Fruit fly (Drosophila melanogaster) whole organism, wandering third instar larva: ENCODE results near the gene Tsp2A.

Experiments used
- Abd-B ChIP-seq: fragments of >200 bp; optimal IDR thresholded peaks from 2 replicates; lab custom pipeline; 2017; ENCODE audit warnings: missing biosample characterization, missing genetic modification characterization
- CG32264 ChIP-seq: fragments of 200-800 bp; sonication (Bioruptor generic); optimal IDR thresholded peaks from 2 replicates; lab custom pipeline; 2016; ENCODE audit warnings: missing biosample characterization, missing genetic modification characterization
- CG9705 ChIP-seq: fragments of 200-800 bp; sonication (Bioruptor generic); optimal IDR thresholded peaks from 2 replicates; lab custom pipeline; 2018; ENCODE audit warnings: missing biosample characterization, mild to moderate bottlenecking, missing genetic modification characterization
- CrebA ChIP-seq: fragments of 200-800 bp; sonication (Bioruptor generic); optimal IDR thresholded peaks from 2 replicates; lab custom pipeline; 2016; ENCODE audit warnings: missing biosample characterization, mild to moderate bottlenecking, missing genetic modification characterization, borderline replicate concordance
- Dfd ChIP-seq: fragments of >200 bp; optimal IDR thresholded peaks from 2 replicates; lab custom pipeline; 2017; ENCODE audit warnings: missing biosample characterization, missing genetic modification characterization
- Dif ChIP-seq: fragments of 200-275, 200-300 bp; sonication (Bioruptor generic); optimal IDR thresholded peaks from 2 replicates; lab custom pipeline; 2018; ENCODE audit warnings: missing biosample characterization, missing genetic modification characterization; ENCODE audit not compliant: partially characterized antibody
- GATAd ChIP-seq: sonication (Bioruptor generic); optimal IDR thresholded peaks from 2 replicates; lab custom pipeline; 2016; ENCODE audit warnings: missing biosample characterization, missing genetic modification characterization
- HLH106 ChIP-seq: fragments of 200-800 bp; optimal IDR thresholded peaks from 3 replicates; lab custom pipeline; 2019; ENCODE audit warnings: missing biosample characterization, mild to moderate bottlenecking, missing genetic modification characterization, moderate library complexity
- Hnf4 ChIP-seq: fragments of 200-800 bp; sonication (Bioruptor generic); optimal IDR thresholded peaks from 2 replicates; lab custom pipeline; 2016; ENCODE audit warnings: missing biosample characterization, mild to moderate bottlenecking, missing genetic modification characterization
- Hr78 ChIP-seq: fragments of >200 bp; optimal IDR thresholded peaks from 2 replicates; lab custom pipeline; 2017; ENCODE audit warnings: missing biosample characterization, missing genetic modification characterization
- Hr83 ChIP-seq: fragments of 200-300 bp; sonication (Bioruptor generic); optimal IDR thresholded peaks from 2 replicates; lab custom pipeline; 2016; ENCODE audit warnings: missing biosample characterization, mild to moderate bottlenecking, missing genetic modification characterization, moderate library complexity; ENCODE audit not compliant: poor library complexity, severe bottlenecking
- Jra ChIP-seq: sonication (Bioruptor generic); optimal IDR thresholded peaks from 2 replicates; lab custom pipeline; 2016; ENCODE audit warnings: missing biosample characterization, missing genetic modification characterization
- Mio ChIP-seq: sonication (Bioruptor generic); optimal IDR thresholded peaks from 2 replicates; lab custom pipeline; 2016; ENCODE audit warnings: missing biosample characterization, missing genetic modification characterization
- Myc ChIP-seq: fragments of >200 bp; optimal IDR thresholded peaks from 2 replicates; lab custom pipeline; 2017
- N ChIP-seq: fragments of >200 bp; optimal IDR thresholded peaks from 2 replicates; lab custom pipeline; 2018; ENCODE audit warnings: missing biosample characterization, missing external identifiers, missing genetic modification characterization
- OdsH ChIP-seq: fragments of 200-800 bp; sonication (Bioruptor generic); optimal IDR thresholded peaks from 2 replicates; lab custom pipeline; 2016; ENCODE audit warnings: missing biosample characterization, mild to moderate bottlenecking, missing genetic modification characterization
- Rel ChIP-seq, 2 experiments: fragments of 200-800 bp; sonication (Bioruptor generic) in 1 of 2; optimal IDR thresholded peaks; 2 replicates in 1 of 2; 3 replicates in 1 of 2; lab custom pipeline; 2016 to 2019; ENCODE audit warnings: mild to moderate bottlenecking in 2 of 2, missing biosample characterization in 2 of 2, missing genetic modification characterization in 2 of 2, moderate library complexity in 1 of 2
- Sp1 ChIP-seq: fragments of 200-800 bp; sonication (Bioruptor generic); optimal IDR thresholded peaks from 3 replicates; lab custom pipeline; 2019; ENCODE audit warnings: missing biosample characterization, mild to moderate bottlenecking, missing genetic modification characterization, moderate library complexity
- Vsx2 ChIP-seq: fragments of 200-300, 225-300 bp; sonication (Bioruptor generic); optimal IDR thresholded peaks from 2 replicates; lab custom pipeline; 2018; ENCODE audit warnings: missing biosample characterization, missing genetic modification characterization; ENCODE audit not compliant: partially characterized antibody
- br ChIP-seq: fragments of 200-800 bp; sonication (Bioruptor generic); optimal IDR thresholded peaks from 2 replicates; lab custom pipeline; 2016; ENCODE audit warnings: missing biosample characterization, missing genetic modification characterization
- brk ChIP-seq: fragments of 200-800 bp; sonication (Bioruptor generic); optimal IDR thresholded peaks from 2 replicates; lab custom pipeline; 2016; ENCODE audit warnings: missing biosample characterization, mild to moderate bottlenecking, missing genetic modification characterization
- dl ChIP-seq, 2 experiments: fragments of 175-275, 200-275 bp in 1 of 2; fragments of 200-275 bp in 1 of 2; sonication (Bioruptor generic); optimal IDR thresholded peaks; lab custom pipeline; 2018; ENCODE audit warnings: mild to moderate bottlenecking in 2 of 2, missing biosample characterization in 2 of 2, missing genetic modification characterization in 2 of 2, moderate library complexity in 2 of 2; ENCODE audit not compliant: partially characterized antibody in 2 of 2, insufficient read depth in 1 of 2
- dmrt93B ChIP-seq: fragments of 200-800 bp; sonication (Bioruptor generic); optimal IDR thresholded peaks from 2 replicates; lab custom pipeline; 2018; ENCODE audit warnings: missing biosample characterization, mild to moderate bottlenecking, missing genetic modification characterization
- dsf ChIP-seq: sonication (Bioruptor generic); optimal IDR thresholded peaks from 2 replicates; lab custom pipeline; 2016; ENCODE audit warnings: missing biosample characterization, missing genetic modification characterization, borderline replicate concordance
- ey ChIP-seq: fragments of 200-800 bp; sonication (Bioruptor generic); optimal IDR thresholded peaks from 2 replicates; lab custom pipeline; 2016; ENCODE audit warnings: missing biosample characterization, missing genetic modification characterization
- foxo ChIP-seq, 2 experiments: fragments of 200-800 bp; sonication (Bioruptor generic); optimal IDR thresholded peaks; 2 replicates in 1 of 2; 3 replicates in 1 of 2; lab custom pipeline; 2016 to 2017; ENCODE audit warnings: missing biosample characterization in 2 of 2, missing genetic modification characterization in 2 of 2
- fru ChIP-seq: fragments of 200-800 bp; sonication (Bioruptor generic); optimal IDR thresholded peaks from 3 replicates; lab custom pipeline; 2016; ENCODE audit warnings: missing biosample characterization, mild to moderate bottlenecking, missing genetic modification characterization
- h ChIP-seq: fragments of 200-800 bp; sonication (Bioruptor generic); optimal IDR thresholded peaks from 3 replicates; lab custom pipeline; 2016; ENCODE audit warnings: missing biosample characterization, mild to moderate bottlenecking, missing genetic modification characterization
- jim ChIP-seq: fragments of 175-275, 200-325 bp; sonication (Bioruptor generic); optimal IDR thresholded peaks from 2 replicates; lab custom pipeline; 2016; ENCODE audit warnings: missing biosample characterization, mild to moderate bottlenecking, missing genetic modification characterization
- lola ChIP-seq: fragments of >200 bp; optimal IDR thresholded peaks from 2 replicates; lab custom pipeline; 2017; ENCODE audit warnings: missing biosample characterization, missing genetic modification characterization
- pan ChIP-seq: fragments of >200 bp; optimal IDR thresholded peaks from 2 replicates; lab custom pipeline; 2017
- psq ChIP-seq: fragments of 200-800 bp; sonication (Bioruptor generic); optimal IDR thresholded peaks from 3 replicates; lab custom pipeline; 2017; ENCODE audit warnings: missing biosample characterization, mild to moderate bottlenecking, missing genetic modification characterization, moderate library complexity
- rgr ChIP-seq: fragments of 200-800 bp; sonication (Bioruptor generic); optimal IDR thresholded peaks from 3 replicates; lab custom pipeline; 2016; ENCODE audit warnings: missing biosample characterization, mild to moderate bottlenecking, missing genetic modification characterization
- sage ChIP-seq: fragments of 200-800 bp; sonication (Bioruptor generic); optimal IDR thresholded peaks from 2 replicates; lab custom pipeline; 2016; ENCODE audit warnings: missing biosample characterization, mild to moderate bottlenecking, missing genetic modification characterization
- sv ChIP-seq: fragments of 200-800 bp; sonication (Bioruptor generic); optimal IDR thresholded peaks from 3 replicates; lab custom pipeline; 2016; ENCODE audit warnings: missing biosample characterization, missing genetic modification characterization
- tai ChIP-seq: sonication (Bioruptor generic); optimal IDR thresholded peaks from 2 replicates; lab custom pipeline; 2016; ENCODE audit warnings: missing biosample characterization, missing genetic modification characterization
- usp ChIP-seq: fragments of >200 bp; optimal IDR thresholded peaks from 2 replicates; lab custom pipeline; 2017; ENCODE audit warnings: missing biosample characterization, missing genetic modification characterization
- woc ChIP-seq: sonication (Bioruptor generic); optimal IDR thresholded peaks from 2 replicates; lab custom pipeline; 2016; ENCODE audit warnings: missing biosample characterization, mild to moderate bottlenecking, missing genetic modification characterization

The Tsp2A gene

dm6 chrX:1311218-1311617 lies 35.1 kb upstream of the Tsp2A start:
- TF ChIP-seq Hr78 (no peak), CrebA (GFP tag; lab: Kevin White, UChicago) (no peak), Jra (GFP tag; lab: Kevin White, UChicago) (no peak), br (no peak)
- TF ChIP-seq, all 38 proteins: peak for 0

- TF ChIP-seq pan (lab: Kevin White, UChicago) (no peak), psq (GFP tag; lab: Kevin White, UChicago) (no peak), usp (GFP tag; lab: Kevin White, UChicago) (no peak), Hr83 (GFP tag; lab: Kevin White, UChicago) (no peak), Hnf4 (no peak), brk (GFP tag; lab: Kevin White, UChicago) (no peak), woc (GFP tag; lab: Kevin White, UChicago) (no peak), dsf (no peak), sage (GFP tag; lab: Kevin White, UChicago) (no peak), Jra (GFP tag; lab: Kevin White, UChicago) (no peak), sv (GFP tag; lab: Kevin White, UChicago) (no peak), fru (GFP tag; lab: Kevin White, UChicago) (no peak), dl (GFP tag; optimal IDR thresholded peaks at IDR 0.05; lab: Kevin White, UChicago; ENCODE audit: insufficient read depth in 1 of 2, partially characterized antibody in 2 of 2) (no peak), Rel (GFP tag; optimal IDR thresholded peaks at IDR 0.05; lab: Kevin White, UChicago) (no peak), Rel (tag; optimal IDR thresholded peaks at IDR 0.05; lab: Kevin White, UChicago) (no peak), jim (GFP tag; lab: Kevin White, UChicago) (no peak), br (no peak), h (GFP tag; lab: Kevin White, UChicago) (no peak), ey (GFP tag; lab: Kevin White, UChicago) (no peak), Mio (GFP tag; lab: Kevin White, UChicago) (no peak), HLH106 (tag; lab: Kevin White, UChicago) (no peak)
Observed at dm6 chrX:1312510-1312909, 33.8 kb upstream of the Tsp2A start.

dm6 chrX:1320144-1320981 lies 26.0 kb upstream of the Tsp2A start:
- no peak for TF ChIP-seq Mio (GFP tag; lab: Kevin White, UChicago)
- peak; percentile 70 for TF ChIP-seq HLH106 (tag; lab: Kevin White, UChicago)
- peak; percentile 58 for TF ChIP-seq Sp1
- TF ChIP-seq Myc: no peak
- no peak for TF ChIP-seq sage (GFP tag; lab: Kevin White, UChicago)
- TF ChIP-seq Jra (GFP tag; lab: Kevin White, UChicago): no peak
- TF ChIP-seq fru (GFP tag; lab: Kevin White, UChicago): peak; percentile 74
- peak; percentile 32 for TF ChIP-seq CG9705 (GFP tag; lab: Kevin White, UChicago)
- TF ChIP-seq pan (lab: Kevin White, UChicago): no peak
- TF ChIP-seq lola (GFP tag; lab: Kevin White, UChicago): no peak
- TF ChIP-seq sv (GFP tag; lab: Kevin White, UChicago): no peak
- peak; percentile 60 for TF ChIP-seq psq (GFP tag; lab: Kevin White, UChicago)
- TF ChIP-seq CG32264 (GFP tag; lab: Kevin White, UChicago): no peak
- peak; percentile 67 for TF ChIP-seq OdsH
- peak; percentile 90 for TF ChIP-seq Vsx2
- no peak for TF ChIP-seq dsf
- TF ChIP-seq Hnf4: no peak
- TF ChIP-seq rgr (GFP tag; lab: Kevin White, UChicago): peak; percentile 50
- TF ChIP-seq Dif (GFP tag; lab: Kevin White, UChicago): peak; percentile 25
- TF ChIP-seq dmrt93B (GFP tag; lab: Kevin White, UChicago): peak; percentile 50
- no peak for TF ChIP-seq dl (GFP tag; optimal IDR thresholded peaks at IDR 0.05; lab: Kevin White, UChicago; ENCODE audit: insufficient read depth in 1 of 2, partially characterized antibody in 2 of 2)
- no peak for TF ChIP-seq Hr78
- TF ChIP-seq h (GFP tag; lab: Kevin White, UChicago): peak; percentile 56
- no peak for TF ChIP-seq jim (GFP tag; lab: Kevin White, UChicago)
- TF ChIP-seq foxo (GFP tag; optimal IDR thresholded peaks at IDR 0.05; lab: Kevin White, UChicago): peak in 1 of 2 experiments; percentile 69
- no peak for TF ChIP-seq N (GFP tag; lab: Kevin White, UChicago)
- no peak for TF ChIP-seq Rel (GFP tag; optimal IDR thresholded peaks at IDR 0.05; lab: Kevin White, UChicago)
- TF ChIP-seq Rel (tag; optimal IDR thresholded peaks at IDR 0.05; lab: Kevin White, UChicago): no peak
- TF ChIP-seq br: peak; percentile 30
- no peak for TF ChIP-seq Hr83 (GFP tag; lab: Kevin White, UChicago)
- TF ChIP-seq GATAd (GFP tag; lab: Kevin White, UChicago): no peak
- no peak for TF ChIP-seq Abd-B (GFP tag; lab: Kevin White, UChicago)
- TF ChIP-seq usp (GFP tag; lab: Kevin White, UChicago): no peak
- TF ChIP-seq CrebA (GFP tag; lab: Kevin White, UChicago): peak; percentile 49
- no peak for TF ChIP-seq Dfd
- no peak for TF ChIP-seq brk (GFP tag; lab: Kevin White, UChicago)
- no peak for TF ChIP-seq tai (GFP tag; lab: Kevin White, UChicago)
- peak; percentile 84 for TF ChIP-seq woc (GFP tag; lab: Kevin White, UChicago)
- TF ChIP-seq ey (GFP tag; lab: Kevin White, UChicago): peak; percentile 65
